Worm (Caenorhabditis elegans) whole organism, L3 larva: ENCODE data around the gene pho-9.

Experiments used
- ama-1 ChIP-seq: fragments of 150-350 bp; optimal IDR thresholded peaks from 2 replicates; lab custom pipeline; 2018
- fkh-10 ChIP-seq: sonication (generic microtip); optimal IDR thresholded peaks from 2 replicates; lab custom pipeline; 2017; ENCODE audit warnings: missing biosample characterization, missing genetic modification reagents, missing genetic modification characterization
- fkh-2 ChIP-seq: fragments of 150-350 bp; optimal IDR thresholded peaks from 2 replicates; lab custom pipeline; 2014; ENCODE audit warnings: missing biosample characterization, missing genetic modification reagents, missing genetic modification characterization
- nfya-1 ChIP-seq: sonication (generic microtip); optimal IDR thresholded peaks from 2 replicates; lab custom pipeline; 2017; ENCODE audit warnings: missing genetic modification characterization, mild to moderate bottlenecking, missing compliant biosample characterization, antibody characterized with exemption, moderate library complexity; ENCODE audit not compliant: insufficient read depth
- nhr-11 ChIP-seq: fragments of 150-350 bp; optimal IDR thresholded peaks from 2 replicates; lab custom pipeline; 2014; ENCODE audit warnings: missing biosample characterization, missing genetic modification characterization
- snpc-4 ChIP-seq: fragments of 150-350 bp; optimal IDR thresholded peaks from 2 replicates; lab custom pipeline; 2014; ENCODE audit warnings: missing biosample characterization, missing genetic modification characterization
- unc-62 ChIP-seq: fragments of 150-350 bp; sonication (generic microtip); optimal IDR thresholded peaks from 4 replicates; lab custom pipeline; 2014; ENCODE audit warnings: missing biosample characterization, missing genetic modification reagents, missing genetic modification characterization
- ztf-11 ChIP-seq: fragments of 150-350 bp; optimal IDR thresholded peaks from 2 replicates; lab custom pipeline; 2014; ENCODE audit warnings: missing biosample characterization, missing genetic modification characterization
- ztf-4 ChIP-seq: fragments of 150-350 bp; optimal IDR thresholded peaks from 2 replicates; lab custom pipeline; 2014; ENCODE audit warnings: missing biosample characterization, missing genetic modification characterization

DNA sequence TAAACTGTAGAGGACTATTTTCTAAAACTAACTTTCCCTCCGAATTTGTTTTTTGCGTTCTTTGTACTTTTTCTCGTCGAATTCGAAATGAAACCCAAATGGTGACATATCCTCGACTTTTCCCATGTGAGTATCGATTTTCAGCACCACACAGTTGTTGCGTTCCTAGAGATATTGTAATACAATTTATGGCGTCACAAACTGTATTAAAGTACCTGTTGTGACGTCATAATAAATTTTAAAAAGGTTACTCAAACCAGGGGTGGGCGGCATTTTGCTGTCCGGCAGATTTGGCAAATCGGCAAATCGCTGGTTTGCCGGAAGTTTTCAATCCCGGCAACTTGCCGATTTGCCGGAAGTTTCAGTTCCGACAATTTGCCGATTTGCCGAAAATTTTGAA lies 40.1 kb upstream of the pho-9 start:
- TF ChIP-seq fkh-10 (GFP tag; lab: Kevin White, UChicago) (no peak), snpc-4 (tag; lab: Kevin White, UChicago) (no peak), ama-1 (no peak), unc-62 (GFP tag; lab: Kevin White, UChicago) (no peak), ztf-4 (tag; lab: Kevin White, UChicago) (no peak), nfya-1 (tag; lab: Kevin White, UChicago) (no peak), ztf-11 (no peak), fkh-2 (no peak), nhr-11 (tag; lab: Kevin White, UChicago) (no peak)
